Fruit fly (Drosophila melanogaster) whole organism, embryonic: ENCODE measurements around the gene Alg2.

Experiments
- Adf1 ChIP-seq: fragments of 200-800 bp; sonication (Bioruptor generic); IDR thresholded peaks from 2 replicates; pipeline ENCODE4 v1.3.6; 2022; ENCODE audit warnings: missing biosample characterization, missing genetic modification characterization
- Atf6 ChIP-seq: fragments of 200-800 bp; sonication (Bioruptor generic); IDR thresholded peaks from 2 replicates; pipeline ENCODE4 v1.3.6; 2022; ENCODE audit warnings: missing biosample characterization, missing genetic modification characterization
- CG10147 ChIP-seq: fragments of 200-800 bp; sonication (Bioruptor generic); optimal IDR thresholded peaks from 2 replicates; lab custom pipeline; 2019; ENCODE audit warnings: missing biosample characterization, mild to moderate bottlenecking, missing genetic modification characterization, moderate library complexity
- CG1024 ChIP-seq: fragments of 200-800 bp; sonication (Bioruptor generic); IDR thresholded peaks from 2 replicates; pipeline ENCODE4 v1.3.6; 2022; ENCODE audit warnings: missing biosample characterization, missing genetic modification characterization
- CG10321 ChIP-seq: fragments of 200-800 bp; sonication (Bioruptor generic); IDR thresholded peaks from 2 replicates; pipeline ENCODE4 v1.3.6; 2022; ENCODE audit warnings: missing biosample characterization, missing genetic modification characterization
- CG10366 ChIP-seq: fragments of 200-800 bp; sonication (Bioruptor generic); IDR thresholded peaks from 2 replicates; pipeline ENCODE4 v1.3.6; 2022; ENCODE audit warnings: missing biosample characterization, missing genetic modification characterization
- CG10543 ChIP-seq: fragments of 200-800 bp; sonication (Bioruptor generic); optimal IDR thresholded peaks from 3 replicates; lab custom pipeline; 2017; ENCODE audit warnings: missing biosample characterization, mild to moderate bottlenecking, missing genetic modification characterization, moderate library complexity
- CG11696 ChIP-seq: fragments of 200-800 bp; sonication (Bioruptor generic); IDR thresholded peaks from 2 replicates; pipeline ENCODE4 v1.3.6; 2022; ENCODE audit warnings: missing biosample characterization, missing genetic modification characterization
- CG12744 ChIP-seq: fragments of 200-800 bp; sonication (Bioruptor generic); optimal IDR thresholded peaks from 2 replicates; lab custom pipeline; 2016; ENCODE audit warnings: missing biosample characterization, missing genetic modification characterization
- CG12942 ChIP-seq: fragments of 200-800 bp; sonication (Bioruptor generic); optimal IDR thresholded peaks from 3 replicates; lab custom pipeline; 2016; ENCODE audit warnings: missing biosample characterization, missing genetic modification characterization
- CG13123 ChIP-seq: fragments of 200-800 bp; sonication (Bioruptor generic); optimal IDR thresholded peaks from 2 replicates; lab custom pipeline; 2016; ENCODE audit warnings: missing biosample characterization, missing genetic modification characterization
- CG13894 ChIP-seq: fragments of 200-800 bp; sonication (Bioruptor generic); optimal IDR thresholded peaks from 3 replicates; lab custom pipeline; 2018; ENCODE audit warnings: missing biosample characterization, mild to moderate bottlenecking, missing genetic modification characterization, moderate library complexity
- CG14014 ChIP-seq: fragments of 200-800 bp; sonication (Bioruptor generic); IDR thresholded peaks from 2 replicates; pipeline ENCODE4 v1.3.6; 2022; ENCODE audit warnings: missing biosample characterization, missing genetic modification characterization
- CG15269 ChIP-seq: fragments of 200-800 bp; sonication (Bioruptor generic); optimal IDR thresholded peaks from 2 replicates; lab custom pipeline; 2018; ENCODE audit warnings: missing biosample characterization, mild to moderate bottlenecking, missing genetic modification characterization, moderate library complexity
- CG15514 ChIP-seq: fragments of 200-800 bp; sonication (Bioruptor generic); optimal IDR thresholded peaks from 3 replicates; lab custom pipeline; 2017; ENCODE audit warnings: missing biosample characterization, missing genetic modification characterization, mild to moderate bottlenecking, moderate library complexity, missing genetic modification reagents
- CG17328 ChIP-seq: fragments of 200-800 bp; sonication (Bioruptor generic); IDR thresholded peaks from 2 replicates; pipeline ENCODE4 v1.3.6; 2022; ENCODE audit warnings: missing biosample characterization, missing genetic modification characterization
- CG17359 ChIP-seq: fragments of 200-800 bp; sonication (Bioruptor generic); optimal IDR thresholded peaks from 3 replicates; lab custom pipeline; 2018; ENCODE audit warnings: missing biosample characterization, mild to moderate bottlenecking, missing genetic modification characterization, moderate library complexity
- CG17361 ChIP-seq: fragments of 200-800 bp; sonication (Bioruptor generic); IDR thresholded peaks from 3 replicates; pipeline ENCODE4 v1.3.6; 2022; ENCODE audit warnings: missing biosample characterization, missing genetic modification characterization
- CG2116 ChIP-seq: fragments of 200-800 bp; sonication (Bioruptor generic); optimal IDR thresholded peaks from 3 replicates; lab custom pipeline; 2018; ENCODE audit warnings: missing biosample characterization, mild to moderate bottlenecking, missing genetic modification characterization
- CG31224 ChIP-seq: fragments of 200-800 bp; sonication (Bioruptor generic); IDR thresholded peaks from 2 replicates; pipeline ENCODE4 v1.3.6; 2022; ENCODE audit warnings: missing biosample characterization, missing genetic modification characterization
- CG3281 ChIP-seq: fragments of 200-800 bp; sonication (Bioruptor generic); optimal IDR thresholded peaks from 3 replicates; lab custom pipeline; 2017; ENCODE audit warnings: missing biosample characterization, mild to moderate bottlenecking, missing genetic modification characterization
- CG42726 ChIP-seq: fragments of 200-800 bp; sonication (Bioruptor generic); IDR thresholded peaks from 2 replicates; pipeline ENCODE4 v1.3.6; 2022; ENCODE audit warnings: missing biosample characterization, missing genetic modification characterization; ENCODE audit not compliant: partially characterized antibody
- CG4424 ChIP-seq: fragments of 200-800 bp; sonication (Bioruptor generic); optimal IDR thresholded peaks from 3 replicates; lab custom pipeline; 2016; ENCODE audit warnings: missing biosample characterization, missing genetic modification characterization
- CG4617 ChIP-seq: fragments of 200-800 bp; sonication (Bioruptor generic); optimal IDR thresholded peaks from 3 replicates; lab custom pipeline; 2016; ENCODE audit warnings: missing biosample characterization, missing genetic modification characterization, borderline replicate concordance
- CG6272 ChIP-seq: fragments of 200-800 bp; sonication (Bioruptor generic); IDR thresholded peaks from 2 replicates; pipeline ENCODE4 v1.3.6; 2022; ENCODE audit warnings: missing biosample characterization, missing genetic modification characterization
- CG6689 ChIP-seq: fragments of 200-800 bp; sonication (Bioruptor generic); IDR thresholded peaks from 2 replicates; pipeline ENCODE4 v1.3.6; 2022; ENCODE audit warnings: missing biosample characterization, missing genetic modification characterization
- CG8089 ChIP-seq: fragments of 200-800 bp; sonication (Bioruptor generic); optimal IDR thresholded peaks from 3 replicates; lab custom pipeline; 2016; ENCODE audit warnings: missing biosample characterization, missing genetic modification characterization
- CG8388 ChIP-seq: fragments of 200-800 bp; sonication (Bioruptor generic); optimal IDR thresholded peaks from 2 replicates; lab custom pipeline; 2019; ENCODE audit warnings: missing biosample characterization, mild to moderate bottlenecking, missing genetic modification characterization, moderate library complexity
- CTCF ChIP-seq: fragments of 200-800 bp; sonication (Bioruptor generic); optimal IDR thresholded peaks from 2 replicates; lab custom pipeline; 2017; ENCODE audit warnings: missing biosample characterization, mild to moderate bottlenecking, missing genetic modification characterization, moderate library complexity
- Dref ChIP-seq: fragments of 200-800 bp; sonication (Bioruptor generic); IDR thresholded peaks from 2 replicates; pipeline ENCODE4 v1.3.6; 2022; ENCODE audit warnings: missing biosample characterization, missing genetic modification characterization
- Lhr ChIP-seq: fragments of 200-800 bp; sonication (Bioruptor generic); optimal IDR thresholded peaks from 3 replicates; lab custom pipeline; 2017; ENCODE audit warnings: mild to moderate bottlenecking, missing biosample characterization, missing genetic modification reagents, missing genetic modification characterization
- MBD-R2 ChIP-seq: fragments of 200-800 bp; sonication (Bioruptor generic); IDR thresholded peaks from 2 replicates; pipeline ENCODE4 v1.3.6; 2022; ENCODE audit warnings: missing biosample characterization, missing genetic modification characterization
- Pdp1 ChIP-seq, 2 experiments: fragments of 200-800 bp; sonication (Bioruptor generic); optimal IDR thresholded peaks; 3 replicates each; lab custom pipeline; 2016; ENCODE audit warnings: missing biosample characterization in 2 of 2, missing genetic modification characterization in 2 of 2, mild to moderate bottlenecking in 1 of 2, moderate library complexity in 1 of 2
- Sin3A ChIP-seq: fragments of >200 bp; optimal IDR thresholded peaks from 2 replicates; lab custom pipeline; 2018
- Trl ChIP-seq, 3 experiments: fragments of >200 bp in 2 of 3; fragments of 200-800 bp in 1 of 3; sonication (Bioruptor generic) in 1 of 3; optimal IDR thresholded peaks; 2 replicates in 1 of 3; 3 replicates in 2 of 3; lab custom pipeline; 2016 to 2017; ENCODE audit warnings: missing biosample characterization in 1 of 3, missing genetic modification characterization in 1 of 3
- bab2 ChIP-seq: fragments of 200-800 bp; sonication (Bioruptor generic); optimal IDR thresholded peaks from 2 replicates; lab custom pipeline; 2016; ENCODE audit warnings: missing biosample characterization, missing genetic modification characterization
- chif ChIP-seq, 2 experiments: fragments of 200-800 bp; sonication (Bioruptor generic); optimal IDR thresholded peaks; 3 replicates each; lab custom pipeline; 2016; ENCODE audit warnings: missing biosample characterization in 2 of 2, missing genetic modification characterization in 2 of 2
- corto ChIP-seq: fragments of 200-800 bp; sonication (Bioruptor generic); optimal IDR thresholded peaks from 2 replicates; lab custom pipeline; 2016; ENCODE audit warnings: missing biosample characterization, mild to moderate bottlenecking, missing genetic modification characterization, moderate library complexity
- crc ChIP-seq: fragments of 200-800 bp; sonication (Bioruptor generic); optimal IDR thresholded peaks from 2 replicates; lab custom pipeline; 2016; ENCODE audit warnings: missing biosample characterization, missing genetic modification characterization
- da ChIP-seq: fragments of 200-800 bp; sonication (Bioruptor generic); optimal IDR thresholded peaks from 2 replicates; lab custom pipeline; 2016; ENCODE audit warnings: missing biosample characterization, missing genetic modification characterization
- disco-r ChIP-seq: fragments of 200-800 bp; sonication (Bioruptor generic); optimal IDR thresholded peaks from 2 replicates; lab custom pipeline; 2016; ENCODE audit warnings: missing biosample characterization, missing genetic modification characterization
- fd3F ChIP-seq: fragments of 200-800 bp; sonication (Bioruptor generic); optimal IDR thresholded peaks from 2 replicates; lab custom pipeline; 2018; ENCODE audit warnings: missing biosample characterization, mild to moderate bottlenecking, missing genetic modification characterization, moderate library complexity
- jing ChIP-seq: fragments of 200-800 bp; sonication (Bioruptor generic); optimal IDR thresholded peaks from 2 replicates; lab custom pipeline; 2018; ENCODE audit warnings: missing biosample characterization, mild to moderate bottlenecking, missing genetic modification characterization
- klu ChIP-seq: fragments of 200-800 bp; sonication (Bioruptor generic); IDR thresholded peaks from 2 replicates; pipeline ENCODE4 v1.3.6; 2022; ENCODE audit warnings: missing biosample characterization, missing genetic modification characterization
- oc ChIP-seq: fragments of 200-800 bp; sonication (Bioruptor generic); optimal IDR thresholded peaks from 2 replicates; lab custom pipeline; 2018; ENCODE audit warnings: missing biosample characterization, mild to moderate bottlenecking, missing genetic modification characterization, moderate library complexity
- pum ChIP-seq: fragments of 200-800 bp; sonication (Bioruptor generic); optimal IDR thresholded peaks from 2 replicates; lab custom pipeline; 2016; ENCODE audit warnings: missing biosample characterization, missing genetic modification characterization
- sima ChIP-seq: fragments of 200-800 bp; sonication (Bioruptor generic); optimal IDR thresholded peaks from 2 replicates; lab custom pipeline; 2016; ENCODE audit warnings: missing biosample characterization, missing genetic modification characterization
- ssp ChIP-seq: fragments of 200-800 bp; sonication (Bioruptor generic); IDR thresholded peaks from 2 replicates; pipeline ENCODE4 v1.3.6; 2022; ENCODE audit warnings: missing biosample characterization, missing genetic modification characterization

Alg2 gene

dm6 chr3L:3148125-3149059, 4.8 kb downstream of the Alg2 start, which contains the start of the genes Usp5 and BtbVII (continued):
- TF ChIP-seq da (GFP tag; lab: Kevin White, UChicago) (peak; percentile 17), bab2 (GFP tag; lab: Kevin White, UChicago) (peak; percentile 56), CG15269 (tag; lab: Kevin White, UChicago) (peak; percentile 39), Trl (optimal IDR thresholded peaks at IDR 0.05; lab: Kevin White, UChicago) (no peak), Trl (GFP tag; optimal IDR thresholded peaks at IDR 0.05; lab: Kevin White, UChicago) (peak; percentile 67), CG8388 (GFP tag; lab: Kevin White, UChicago) (peak; percentile 17), pum (GFP tag; lab: Kevin White, UChicago) (peak; percentile 50), CG17359 (tag; lab: Kevin White, UChicago) (peak; percentile 34), CG10366 (GFP tag; lab: Robert Waterston, UW) (peak; percentile 50), chif (GFP tag; optimal IDR thresholded peaks at IDR 0.05; lab: Kevin White, UChicago) (peak; percentile 41 to 61), CG10321 (no peak), CG10147 (peak; percentile 50), Lhr (GFP tag; lab: Kevin White, UChicago) (peak; percentile 72), CG13894 (tag; lab: Kevin White, UChicago) (peak; percentile 75), CG4617 (GFP tag; lab: Kevin White, UChicago) (peak; percentile 50), klu (GFP tag; lab: Robert Waterston, UW) (no peak), jing (GFP tag; lab: Kevin White, UChicago) (no peak), CG12744 (GFP tag; lab: Kevin White, UChicago) (peak; percentile 26), CTCF (GFP tag; lab: Kevin White, UChicago) (no peak), CG11696 (0 out of 2 replicates have a peak, but pooled peaks have one; percentile 33), Pdp1 (GFP tag; optimal IDR thresholded peaks at IDR 0.05; lab: Kevin White, UChicago) (peak; percentile 61 to 69), CG12942 (GFP tag; lab: Kevin White, UChicago) (peak; percentile 50), fd3F (GFP tag; lab: Kevin White, UChicago) (peak; percentile 36), MBD-R2 (peak; percentile 83), Dref (GFP tag; lab: Robert Waterston, UW) (peak; percentile 37; the same call in 1 of the 2 replicates), CG10543 (GFP tag; lab: Kevin White, UChicago) (peak; percentile 49), CG14014 (GFP tag; lab: Robert Waterston, UW) (peak; percentile 34; the same call in 1 of the 2 replicates), sima (GFP tag; lab: Kevin White, UChicago) (no peak), ssp (GFP tag; lab: Robert Waterston, UW) (peak; percentile 54), CG3281 (peak; percentile 44), CG42726 (GFP tag; lab: Robert Waterston, UW) (peak; percentile 49; the same call in 1 of the 2 replicates), Atf6 (GFP tag; lab: Robert Waterston, UW) (peak; percentile 43; the same call in 1 of the 2 replicates), CG17328 (peak; percentile 30; the same call in 1 of the 2 replicates), CG6272 (peak; percentile 42; the same call in 1 of the 2 replicates), oc (no peak), CG6689 (0 out of 2 replicates have a peak, but pooled peaks have one; percentile 27), CG2116 (GFP tag; lab: Kevin White, UChicago) (peak; percentile 71), Adf1 (GFP tag; lab: Robert Waterston, UW) (peak; percentile 48; the same call in 1 of the 2 replicates), CG1024 (no peak), corto (GFP tag; lab: Kevin White, UChicago) (peak; percentile 27), CG17361 (GFP tag; lab: Robert Waterston, UW) (peak; percentile 30; the same call in 2 of the 3 replicates), CG4424 (peak; percentile 28), disco-r (peak; percentile 54), CG15514 (GFP tag; lab: Kevin White, UChicago) (peak; percentile 100), CG13123 (GFP tag; lab: Kevin White, UChicago) (peak; percentile 59), CG8089 (GFP tag; lab: Kevin White, UChicago) (peak; percentile 1), crc (GFP tag; lab: Kevin White, UChicago) (peak; percentile 22), CG31224 (GFP tag; lab: Robert Waterston, UW) (0 out of 2 replicates have a peak, but pooled peaks have one; percentile 10), Sin3A (lab: Kevin White, UChicago) (peak; percentile 90)
